Worm (Caenorhabditis elegans): ENCODE data around the gene slc-17.2.

- TF ChIP-seq nhr-120 (GFP tag; IDR thresholded peaks at IDR 0.05) (no peak), nfya-1 (tag; optimal IDR thresholded peaks at IDR 0.05; ENCODE audit: borderline replicate concordance, insufficient read depth) (no peak)
Observed at ce11 chrIII:9346722-9347121, 43.2 kb downstream of the slc-17.2 start.

Data from whole organism, young adult.